Fruit fly (Drosophila melanogaster) whole organism, prepupa: Measurements from ENCODE around the gene sina.

Experiments used
- Blimp-1 ChIP-seq: fragments of 200-800 bp; sonication (Bioruptor generic); optimal IDR thresholded peaks from 3 replicates; lab custom pipeline; 2017; ENCODE audit warnings: missing biosample characterization, missing genetic modification characterization, mild to moderate bottlenecking, moderate library complexity, missing genetic modification reagents
- CG11902 ChIP-seq: fragments of 200-800 bp; sonication (Bioruptor generic); optimal IDR thresholded peaks from 3 replicates; lab custom pipeline; 2016; ENCODE audit warnings: missing biosample characterization, missing genetic modification characterization
- CG15336 ChIP-seq: fragments of 200-800 bp; sonication (Bioruptor generic); IDR thresholded peaks from 2 replicates; pipeline ENCODE4 v1.3.6; 2022; ENCODE audit warnings: missing biosample characterization, missing genetic modification characterization
- CG31627 ChIP-seq: fragments of 200-800 bp; sonication (Bioruptor generic); optimal IDR thresholded peaks from 3 replicates; lab custom pipeline; 2016; ENCODE audit warnings: missing biosample characterization, missing genetic modification characterization
- CG32006 ChIP-seq: fragments of 200-800 bp; sonication (Bioruptor generic); optimal IDR thresholded peaks from 3 replicates; lab custom pipeline; 2017; ENCODE audit warnings: missing biosample characterization, mild to moderate bottlenecking, missing genetic modification characterization
- CG3919 ChIP-seq: fragments of 200-800 bp; sonication (Bioruptor generic); optimal IDR thresholded peaks from 3 replicates; lab custom pipeline; 2016; ENCODE audit warnings: missing biosample characterization, missing genetic modification characterization
- CG4318 ChIP-seq: fragments of 200-800 bp; sonication (Bioruptor generic); optimal IDR thresholded peaks from 3 replicates; lab custom pipeline; 2017; ENCODE audit warnings: missing biosample characterization, mild to moderate bottlenecking, missing genetic modification characterization
- CG6163 ChIP-seq: fragments of 200-800 bp; sonication (Bioruptor generic); IDR thresholded peaks from 3 replicates; pipeline ENCODE4 v1.3.6; 2022; ENCODE audit warnings: missing biosample characterization, missing genetic modification characterization
- CG6276 ChIP-seq: fragments of 200-800 bp; sonication (Bioruptor generic); optimal IDR thresholded peaks from 2 replicates; lab custom pipeline; 2017; ENCODE audit warnings: missing biosample characterization, mild to moderate bottlenecking, missing genetic modification characterization
- CG6808 ChIP-seq: fragments of 200-800 bp; sonication (Bioruptor generic); optimal IDR thresholded peaks from 3 replicates; lab custom pipeline; 2017; ENCODE audit warnings: missing biosample characterization, missing genetic modification characterization, mild to moderate bottlenecking, moderate library complexity, missing genetic modification reagents
- CG6854 ChIP-seq: fragments of 200-800 bp; sonication (Bioruptor generic); optimal IDR thresholded peaks from 2 replicates; lab custom pipeline; 2017; ENCODE audit warnings: missing biosample characterization, mild to moderate bottlenecking, missing genetic modification characterization
- CG7368 ChIP-seq: fragments of 200-800 bp; sonication (Bioruptor generic); optimal IDR thresholded peaks from 3 replicates; lab custom pipeline; 2016; ENCODE audit warnings: missing biosample characterization, missing genetic modification characterization
- CG9139 ChIP-seq: fragments of 200-800 bp; sonication (Bioruptor generic); optimal IDR thresholded peaks from 3 replicates; lab custom pipeline; 2017; ENCODE audit warnings: missing biosample characterization, mild to moderate bottlenecking, missing genetic modification characterization
- Eip78C ChIP-seq: fragments of 200-800 bp; sonication (Bioruptor generic); peaks from one replicate; lab custom pipeline; 2016; ENCODE audit warnings: missing biosample characterization, missing genetic modification characterization
- Ets21C ChIP-seq: fragments of 200-800 bp; sonication (Bioruptor generic); optimal IDR thresholded peaks from 3 replicates; lab custom pipeline; 2016; ENCODE audit warnings: missing biosample characterization, missing genetic modification characterization
- Ets96B ChIP-seq: fragments of 200-800 bp; optimal IDR thresholded peaks from 2 replicates; lab custom pipeline; 2019; ENCODE audit warnings: missing biosample characterization, mild to moderate bottlenecking, missing genetic modification characterization, moderate library complexity
- Hr38 ChIP-seq: sonication (Bioruptor generic); optimal IDR thresholded peaks from 2 replicates; lab custom pipeline; 2016; ENCODE audit warnings: missing biosample characterization, missing genetic modification characterization
- Hr39 ChIP-seq: fragments of 200-800 bp; sonication (Bioruptor generic); optimal IDR thresholded peaks from 2 replicates; lab custom pipeline; 2016; ENCODE audit warnings: missing biosample characterization, missing genetic modification characterization
- Lpt ChIP-seq: fragments of 200-800 bp; sonication (Bioruptor generic); optimal IDR thresholded peaks from 3 replicates; lab custom pipeline; 2016; ENCODE audit warnings: missing biosample characterization, missing genetic modification characterization
- Met ChIP-seq: fragments of 200-800 bp; sonication (Bioruptor generic); optimal IDR thresholded peaks from 3 replicates; lab custom pipeline; 2016; ENCODE audit warnings: missing biosample characterization, missing genetic modification characterization
- Sox15 ChIP-seq: fragments of 200-800 bp; sonication (Bioruptor generic); optimal IDR thresholded peaks from 3 replicates; lab custom pipeline; 2016; ENCODE audit warnings: missing biosample characterization, missing genetic modification characterization
- acj6 ChIP-seq: fragments of 200-800 bp; sonication (Bioruptor generic); optimal IDR thresholded peaks from 3 replicates; lab custom pipeline; 2016; ENCODE audit warnings: missing biosample characterization, missing genetic modification characterization
- dsx ChIP-seq: fragments of 200-800 bp; optimal IDR thresholded peaks from 3 replicates; lab custom pipeline; 2019; ENCODE audit warnings: missing biosample characterization, mild to moderate bottlenecking, missing genetic modification characterization, moderate library complexity; ENCODE audit not compliant: poor library complexity, severe bottlenecking
- eg ChIP-seq: fragments of 200-800 bp; sonication (Bioruptor generic); IDR thresholded peaks from 3 replicates; pipeline ENCODE4 v1.3.6; 2022; ENCODE audit warnings: missing biosample characterization, missing genetic modification characterization
- esn ChIP-seq: fragments of 200-800 bp; sonication (Bioruptor generic); optimal IDR thresholded peaks from 2 replicates; lab custom pipeline; 2016; ENCODE audit warnings: missing biosample characterization, mild to moderate bottlenecking, missing genetic modification characterization, moderate library complexity
- fd59A ChIP-seq: fragments of 200-800 bp; sonication (Bioruptor generic); optimal IDR thresholded peaks from 2 replicates; lab custom pipeline; 2017; ENCODE audit warnings: missing biosample characterization, mild to moderate bottlenecking, missing genetic modification characterization, missing genetic modification reagents
- fd85E ChIP-seq: fragments of 200-800 bp; sonication (Bioruptor generic); optimal IDR thresholded peaks from 3 replicates; lab custom pipeline; 2016; ENCODE audit warnings: missing biosample characterization, missing genetic modification characterization
- fkh ChIP-seq: fragments of 200-800 bp; sonication (Bioruptor generic); optimal IDR thresholded peaks from 3 replicates; lab custom pipeline; 2017; ENCODE audit warnings: missing biosample characterization, mild to moderate bottlenecking, missing genetic modification characterization, moderate library complexity
- lz ChIP-seq: fragments of 200-800 bp; sonication (Bioruptor generic); optimal IDR thresholded peaks from 3 replicates; lab custom pipeline; 2016; ENCODE audit warnings: missing biosample characterization, missing genetic modification characterization
- net ChIP-seq: fragments of 200-800 bp; sonication (Bioruptor generic); optimal IDR thresholded peaks from 3 replicates; lab custom pipeline; 2016; ENCODE audit warnings: missing biosample characterization, missing genetic modification characterization
- pdm3 ChIP-seq: fragments of 200-800 bp; sonication (Bioruptor generic); optimal IDR thresholded peaks from 3 replicates; lab custom pipeline; 2016; ENCODE audit warnings: missing biosample characterization, missing genetic modification characterization
- salr ChIP-seq, 2 experiments: fragments of 200-800 bp; sonication (Bioruptor generic); optimal IDR thresholded peaks; 3 replicates each; lab custom pipeline; 2016 to 2018; ENCODE audit warnings: missing biosample characterization in 2 of 2, missing genetic modification characterization in 2 of 2, mild to moderate bottlenecking in 1 of 2
- ss ChIP-seq, 2 experiments: fragments of 200-800 bp; sonication (Bioruptor generic); optimal IDR thresholded peaks; 2 replicates in 1 of 2; 3 replicates in 1 of 2; lab custom pipeline; 2017 to 2018; ENCODE audit warnings: mild to moderate bottlenecking in 2 of 2, missing biosample characterization in 2 of 2, missing genetic modification characterization in 2 of 2, moderate library complexity in 1 of 2
- svp ChIP-seq: fragments of 200-800 bp; sonication (Bioruptor generic); peaks from one replicate; lab custom pipeline; 2016; ENCODE audit warnings: missing biosample characterization, missing genetic modification characterization
- topi ChIP-seq: fragments of 200-800 bp; sonication (Bioruptor generic); optimal IDR thresholded peaks from 3 replicates; lab custom pipeline; 2016; ENCODE audit warnings: missing biosample characterization, missing genetic modification characterization
- vri ChIP-seq: fragments of 200-800 bp; sonication (Bioruptor generic); optimal IDR thresholded peaks from 3 replicates; lab custom pipeline; 2016; ENCODE audit warnings: missing biosample characterization, mild to moderate bottlenecking, missing genetic modification characterization

Gene sina

DNA sequence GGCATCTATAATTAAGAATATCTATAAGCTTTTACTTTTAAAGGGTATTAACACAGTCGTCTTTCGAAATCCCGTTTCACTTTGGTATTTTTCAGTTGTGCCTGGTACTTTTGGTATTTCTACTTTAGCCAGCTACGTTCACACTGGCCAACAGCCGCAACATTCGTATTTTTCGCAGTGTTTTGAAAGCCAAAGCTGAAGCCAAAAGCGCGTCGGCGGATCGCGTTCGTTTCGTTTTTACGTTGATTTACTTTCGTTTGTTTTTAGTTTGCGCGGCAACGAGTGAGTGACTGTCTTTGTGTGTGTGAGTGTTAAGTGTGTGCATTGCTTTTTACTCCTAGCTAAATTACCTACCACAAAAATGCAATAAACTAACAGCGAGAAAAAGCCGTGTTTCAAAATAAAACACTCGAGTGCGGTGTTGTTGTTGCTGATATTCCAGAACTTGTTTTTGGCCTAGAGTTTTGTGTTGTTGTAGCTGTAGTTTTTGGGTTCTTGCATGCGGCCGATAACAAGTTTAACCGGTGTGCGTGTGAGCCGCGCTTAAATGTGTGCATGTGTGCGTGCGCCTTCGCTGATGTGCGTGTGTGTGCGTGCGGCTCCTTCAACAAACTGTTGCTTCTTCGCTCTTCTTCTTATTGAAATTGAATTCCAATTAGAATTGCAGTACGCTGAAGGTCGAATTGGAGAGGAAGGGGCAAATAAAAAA is 11.7 kb downstream of the sina start, which contains the start of gene Lmpt:
Lmpt (plus strand) TSS at position 173 of the 709 bp plus-strand sequence.
- TF ChIP-seq ss (GFP tag; optimal IDR thresholded peaks at IDR 0.05; lab: Kevin White, UChicago) = peak in 1 of 2 experiments; percentile 88
- 0 out of 2 replicates have a peak, but pooled peaks have one; percentile 33 for TF ChIP-seq CG15336 (GFP tag; lab: Robert Waterston, UW)
- 0 out of 3 replicates have a peak, but pooled peaks have one; percentile 9 for TF ChIP-seq eg (GFP tag; lab: Robert Waterston, UW)
- TF ChIP-seq Hr39 (GFP tag; lab: Kevin White, UChicago) = no peak
- peak; percentile 37 for TF ChIP-seq dsx (GFP tag; lab: Kevin White, UChicago)
- TF ChIP-seq Blimp-1 = peak; percentile 12
- no peak for TF ChIP-seq Ets21C (GFP tag; lab: Kevin White, UChicago)
- TF ChIP-seq esn (GFP tag; lab: Kevin White, UChicago) = peak; percentile 30
- no peak for TF ChIP-seq pdm3 (GFP tag; lab: Kevin White, UChicago)
- TF ChIP-seq Lpt (GFP tag; lab: Kevin White, UChicago) = peak; percentile 5
- no peak for TF ChIP-seq topi
- peak; percentile 19; the same call in 1 of the 3 replicates for TF ChIP-seq CG6163 (GFP tag; lab: Robert Waterston, UW)
- no peak for TF ChIP-seq fd59A

dm6 chr3L:16865832-16866163 is 12.2 kb downstream of the sina start:
- TF ChIP-seq CG6854 (no peak), svp (GFP tag; lab: Kevin White, UChicago) (no peak), net (GFP tag; lab: Kevin White, UChicago) (no peak), fd85E (no peak), CG9139 (no peak), CG6808 (no peak), CG4318 (no peak), CG31627 (GFP tag; lab: Kevin White, UChicago) (no peak), Ets96B (tag; lab: Kevin White, UChicago) (no peak), lz (GFP tag; lab: Kevin White, UChicago) (no peak), CG7368 (GFP tag; lab: Kevin White, UChicago) (no peak), fkh (GFP tag; lab: Kevin White, UChicago) (no peak), pdm3 (GFP tag; lab: Kevin White, UChicago) (no peak), acj6 (GFP tag; lab: Kevin White, UChicago) (no peak), CG32006 (GFP tag; lab: Kevin White, UChicago) (no peak), vri (no peak), Met (GFP tag; lab: Kevin White, UChicago) (no peak), Sox15 (GFP tag; lab: Kevin White, UChicago) (no peak), Eip78C (GFP tag; lab: Kevin White, UChicago) (no peak)
- TF ChIP-seq, all 60 proteins: peak for 0

DNA sequence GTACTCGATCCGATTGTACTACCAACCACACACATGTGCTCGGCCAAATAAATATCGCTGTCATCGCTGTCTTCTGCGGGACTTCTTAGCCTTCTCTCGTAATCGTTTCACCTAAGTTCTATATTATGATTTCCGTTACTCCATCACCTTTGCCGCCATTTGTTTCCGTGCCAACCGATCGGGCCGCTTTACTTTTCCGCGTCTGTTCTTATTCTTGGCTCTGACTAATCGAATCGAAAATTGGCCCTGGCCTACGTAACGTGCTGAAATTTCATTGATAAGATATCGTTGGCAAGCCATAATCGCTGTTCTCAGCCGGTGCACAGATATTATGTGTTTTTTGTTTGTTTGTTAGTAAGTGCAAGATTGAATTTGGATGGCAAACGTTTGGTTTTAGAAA is 13.6 kb downstream of the sina start:
- TF ChIP-seq vri = peak; percentile 77
- TF ChIP-seq Hr38 = no peak

dm6 chr3L:16870723-16871137 is 17.2 kb downstream of the sina start:
- TF ChIP-seq CG4318 (no peak), vri (no peak), CG11902 (GFP tag; lab: Kevin White, UChicago) (no peak), fd59A (no peak), salr (GFP tag; optimal IDR thresholded peaks at IDR 0.05; lab: Kevin White, UChicago) (peak in 1 of 2 experiments; percentile 12), Hr39 (GFP tag; lab: Kevin White, UChicago) (no peak), CG3919 (no peak), CG6276 (peak; percentile 5), CG32006 (GFP tag; lab: Kevin White, UChicago) (peak; percentile 20)
